Worm (Caenorhabditis elegans) whole organism, L1 larva: ENCODE data around the gene pycr-1.

Source experiments
- C16A3.4 ChIP-seq: fragments of 150-350 bp; optimal IDR thresholded peaks from 2 replicates; lab custom pipeline; 2014; ENCODE audit warnings: missing biosample characterization, missing genetic modification characterization
- F16B12.6 ChIP-seq: fragments of 150-350 bp; optimal IDR thresholded peaks from 2 replicates; lab custom pipeline; 2014; ENCODE audit warnings: missing biosample characterization, missing genetic modification characterization
- ama-1 ChIP-seq: fragments of 150-350 bp; optimal IDR thresholded peaks from 2 replicates; lab custom pipeline; 2014
- blmp-1 ChIP-seq: fragments of 150-350 bp; optimal IDR thresholded peaks from 2 replicates; lab custom pipeline; 2014; ENCODE audit warnings: missing biosample characterization, missing genetic modification characterization
- ceh-63 ChIP-seq: fragments of 200-800 bp; sonication (Bioruptor generic); optimal IDR thresholded peaks from 2 replicates; lab custom pipeline; 2018; ENCODE audit warnings: mild to moderate bottlenecking, missing genetic modification characterization, missing compliant biosample characterization
- ceh-90 ChIP-seq: sonication (generic microtip); optimal IDR thresholded peaks from 2 replicates; lab custom pipeline; 2016; ENCODE audit warnings: missing genetic modification characterization, missing compliant biosample characterization
- ces-1 ChIP-seq: fragments of 150-350 bp; optimal IDR thresholded peaks from 2 replicates; lab custom pipeline; 2014; ENCODE audit warnings: missing biosample characterization, missing genetic modification reagents, missing genetic modification characterization
- dsc-1 ChIP-seq: sonication (generic microtip); optimal IDR thresholded peaks from 2 replicates; lab custom pipeline; 2016; ENCODE audit warnings: mild to moderate bottlenecking, missing genetic modification characterization, missing compliant biosample characterization
- efl-1 ChIP-seq, 4 experiments: fragments of 150-350 bp; optimal IDR thresholded peaks in 3 of 4; peaks in 1 of 4; 1 replicate in 1 of 4; 2 replicates in 3 of 4; lab custom pipeline; 2014; ENCODE audit warnings: missing biosample characterization in 2 of 4, missing genetic modification characterization in 2 of 4, missing genetic modification reagents in 2 of 4
- efl-3 ChIP-seq: fragments of 200-800 bp; sonication (Bioruptor generic); optimal IDR thresholded peaks from 2 replicates; lab custom pipeline; 2018; ENCODE audit warnings: mild to moderate bottlenecking, missing genetic modification characterization, missing compliant biosample characterization
- egl-13 ChIP-seq: sonication (generic microtip); optimal IDR thresholded peaks from 2 replicates; lab custom pipeline; 2016; ENCODE audit warnings: missing genotype, missing genetic modification reagents, missing genetic modification characterization, missing compliant biosample characterization
- elt-2 ChIP-seq: sonication (generic microtip); optimal IDR thresholded peaks from 2 replicates; lab custom pipeline; 2016; ENCODE audit warnings: missing genetic modification characterization, mild to moderate bottlenecking, inconsistent platforms, missing compliant biosample characterization, missing genetic modification reagents
- ets-5 ChIP-seq: fragments of 200-800 bp; sonication (Bioruptor generic); IDR thresholded peaks from 2 replicates; pipeline ENCODE4 v1.3.6; 2022; ENCODE audit warnings: missing genetic modification characterization, missing compliant biosample characterization
- fkh-10 ChIP-seq: sonication (generic microtip); optimal IDR thresholded peaks from 2 replicates; lab custom pipeline; 2017; ENCODE audit warnings: missing biosample characterization, missing genetic modification reagents, missing genetic modification characterization
- fkh-4 ChIP-seq: sonication (generic microtip); optimal IDR thresholded peaks from 2 replicates; lab custom pipeline; 2016; ENCODE audit warnings: missing compliant biosample characterization, missing genetic modification characterization, borderline replicate concordance
- fos-1 ChIP-seq: fragments of 150-350 bp; optimal IDR thresholded peaks from 2 replicates; lab custom pipeline; 2014; ENCODE audit warnings: missing biosample characterization, missing genetic modification characterization
- grh-1 ChIP-seq: fragments of 200-800 bp; sonication (Bioruptor generic); IDR thresholded peaks from 2 replicates; pipeline ENCODE4 v1.3.6; 2022; ENCODE audit warnings: missing genetic modification reagents, missing genetic modification characterization, missing compliant biosample characterization
- hlh-17 ChIP-seq: fragments of 200-800 bp; sonication (Bioruptor generic); optimal IDR thresholded peaks from 2 replicates; lab custom pipeline; 2018; ENCODE audit warnings: missing genetic modification characterization, mild to moderate bottlenecking, missing compliant biosample characterization, moderate library complexity, borderline replicate concordance
- hpl-2 ChIP-seq: fragments of 150-350 bp; optimal IDR thresholded peaks from 2 replicates; lab custom pipeline; 2014; ENCODE audit warnings: missing biosample characterization, missing genetic modification reagents, missing genetic modification characterization
- irx-1 ChIP-seq: sonication (generic microtip); optimal IDR thresholded peaks from 2 replicates; lab custom pipeline; 2016; ENCODE audit warnings: missing genetic modification characterization, missing compliant biosample characterization
- jun-1 ChIP-seq: fragments of 150-350 bp; optimal IDR thresholded peaks from 2 replicates; lab custom pipeline; 2014; ENCODE audit warnings: missing biosample characterization, missing genetic modification reagents, missing genetic modification characterization
- lin-14 ChIP-seq: fragments of 200-800 bp; sonication (Bioruptor generic); optimal IDR thresholded peaks from 2 replicates; lab custom pipeline; 2018; ENCODE audit warnings: mild to moderate bottlenecking, missing genetic modification characterization, moderate library complexity, missing compliant biosample characterization
- lin-15B ChIP-seq: fragments of 150-350 bp; sonication (generic microtip); optimal IDR thresholded peaks from 3 replicates; lab custom pipeline; 2014; ENCODE audit warnings: missing biosample characterization, missing genetic modification characterization
- lin-39 ChIP-seq: fragments of 150-350 bp; optimal IDR thresholded peaks from 2 replicates; lab custom pipeline; 2014; ENCODE audit warnings: missing biosample characterization, missing genetic modification reagents, missing genetic modification characterization
- lir-3 ChIP-seq: sonication (generic microtip); optimal IDR thresholded peaks from 2 replicates; lab custom pipeline; 2016; ENCODE audit warnings: mild to moderate bottlenecking, missing genetic modification characterization, moderate library complexity, missing compliant biosample characterization; ENCODE audit not compliant: poor library complexity
- lsy-2 ChIP-seq, 2 experiments: fragments of 150-350 bp; optimal IDR thresholded peaks; 2 replicates each; lab custom pipeline; 2014; ENCODE audit warnings: missing biosample characterization in 2 of 2, missing genetic modification characterization in 2 of 2
- mdl-1 ChIP-seq, 2 experiments: fragments of 150-350 bp; optimal IDR thresholded peaks; 2 replicates each; lab custom pipeline; 2014 to 2017; ENCODE audit warnings: missing biosample characterization in 2 of 2, missing genetic modification characterization in 2 of 2, inconsistent platforms in 1 of 2
- nhr-12 ChIP-seq: sonication (generic microtip); optimal IDR thresholded peaks from 2 replicates; lab custom pipeline; 2017; ENCODE audit warnings: missing biosample characterization, missing genetic modification characterization
- nhr-20 ChIP-seq: sonication (generic microtip); optimal IDR thresholded peaks from 2 replicates; lab custom pipeline; 2016; ENCODE audit warnings: mild to moderate bottlenecking, missing genetic modification characterization, missing compliant biosample characterization
- nhr-28 ChIP-seq: fragments of 150-350 bp; optimal IDR thresholded peaks from 2 replicates; lab custom pipeline; 2014; ENCODE audit warnings: missing biosample characterization, missing genetic modification characterization
- nhr-47 ChIP-seq: sonication (generic microtip); optimal IDR thresholded peaks from 2 replicates; lab custom pipeline; 2016; ENCODE audit warnings: mild to moderate bottlenecking, missing genetic modification characterization, moderate library complexity, missing compliant biosample characterization
- nhr-71 ChIP-seq: sonication (generic microtip); optimal IDR thresholded peaks from 2 replicates; lab custom pipeline; 2016; ENCODE audit warnings: mild to moderate bottlenecking, missing genetic modification characterization, moderate library complexity, missing compliant biosample characterization
- nhr-77 ChIP-seq: fragments of 150-350 bp; optimal IDR thresholded peaks from 2 replicates; lab custom pipeline; 2014; ENCODE audit warnings: missing biosample characterization, missing genetic modification characterization
- nhr-84 ChIP-seq: sonication (generic microtip); optimal IDR thresholded peaks from 2 replicates; lab custom pipeline; 2017; ENCODE audit warnings: missing biosample characterization, missing genetic modification characterization
- nhr-85 ChIP-seq: sonication (generic microtip); peaks from one replicate; lab custom pipeline; 2016; ENCODE audit warnings: missing genetic modification characterization, inconsistent platforms, missing compliant biosample characterization
- nhr-90 ChIP-seq: sonication (generic microtip); optimal IDR thresholded peaks from 2 replicates; lab custom pipeline; 2016; ENCODE audit warnings: mild to moderate bottlenecking, missing genetic modification characterization, missing compliant biosample characterization; ENCODE audit not compliant: poor library complexity
- pag-3 ChIP-seq: sonication (generic microtip); optimal IDR thresholded peaks from 2 replicates; lab custom pipeline; 2017; ENCODE audit warnings: missing genetic modification characterization, mild to moderate bottlenecking, missing compliant biosample characterization, antibody characterized with exemption, borderline replicate concordance; ENCODE audit not compliant: insufficient read depth
- pax-3 ChIP-seq: fragments of 200-800 bp; sonication (Bioruptor generic); optimal IDR thresholded peaks from 2 replicates; lab custom pipeline; 2018; ENCODE audit warnings: mild to moderate bottlenecking, missing genetic modification characterization, moderate library complexity, missing compliant biosample characterization
- rnt-1 ChIP-seq: sonication (generic microtip); optimal IDR thresholded peaks from 2 replicates; lab custom pipeline; 2016; ENCODE audit warnings: mild to moderate bottlenecking, missing genetic modification characterization, moderate library complexity, missing compliant biosample characterization
- snpc-4 ChIP-seq: fragments of 150-350 bp; optimal IDR thresholded peaks from 2 replicates; lab custom pipeline; 2014; ENCODE audit warnings: missing biosample characterization, missing genetic modification characterization
- snu-23 ChIP-seq: sonication (generic microtip); optimal IDR thresholded peaks from 2 replicates; lab custom pipeline; 2016; ENCODE audit warnings: missing genetic modification characterization, missing compliant biosample characterization
- sox-4 ChIP-seq: sonication (generic microtip); optimal IDR thresholded peaks from 2 replicates; lab custom pipeline; 2016; ENCODE audit warnings: missing genetic modification characterization, missing compliant biosample characterization
- sptf-1 ChIP-seq: fragments of 150-350 bp; optimal IDR thresholded peaks from 2 replicates; lab custom pipeline; 2014; ENCODE audit warnings: missing biosample characterization, missing genetic modification characterization
- swsn-7 ChIP-seq: sonication (generic microtip); optimal IDR thresholded peaks from 2 replicates; lab custom pipeline; 2016; ENCODE audit warnings: missing genetic modification characterization, missing compliant biosample characterization
- tlp-1 ChIP-seq: fragments of 150-350 bp; optimal IDR thresholded peaks from 2 replicates; lab custom pipeline; 2014; ENCODE audit warnings: missing biosample characterization, missing genetic modification characterization
- unc-30 ChIP-seq: sonication (generic microtip); optimal IDR thresholded peaks from 2 replicates; lab custom pipeline; 2017; ENCODE audit warnings: missing biosample characterization, missing genetic modification characterization
- unc-62 ChIP-seq: fragments of 150-350 bp; optimal IDR thresholded peaks from 2 replicates; lab custom pipeline; 2014; ENCODE audit warnings: missing biosample characterization, missing genetic modification reagents, missing genetic modification characterization
- unc-86 ChIP-seq: sonication (generic microtip); optimal IDR thresholded peaks from 2 replicates; lab custom pipeline; 2016; ENCODE audit warnings: missing genetic modification characterization, missing compliant biosample characterization
- xbp-1 ChIP-seq: sonication (generic microtip); optimal IDR thresholded peaks from 2 replicates; lab custom pipeline; 2016; ENCODE audit warnings: missing genetic modification characterization, missing compliant biosample characterization
- zip-4 ChIP-seq: fragments of 200-800 bp; sonication (Bioruptor generic); optimal IDR thresholded peaks from 2 replicates; lab custom pipeline; 2018; ENCODE audit warnings: mild to moderate bottlenecking, missing genetic modification characterization, moderate library complexity, missing compliant biosample characterization
- ztf-11 ChIP-seq, 2 experiments: sonication (generic microtip); optimal IDR thresholded peaks; 2 replicates each; lab custom pipeline; 2016 to 2017; ENCODE audit warnings: missing genetic modification characterization in 2 of 2, missing biosample characterization in 1 of 2, missing compliant biosample characterization in 1 of 2

The pycr-1 gene

DNA sequence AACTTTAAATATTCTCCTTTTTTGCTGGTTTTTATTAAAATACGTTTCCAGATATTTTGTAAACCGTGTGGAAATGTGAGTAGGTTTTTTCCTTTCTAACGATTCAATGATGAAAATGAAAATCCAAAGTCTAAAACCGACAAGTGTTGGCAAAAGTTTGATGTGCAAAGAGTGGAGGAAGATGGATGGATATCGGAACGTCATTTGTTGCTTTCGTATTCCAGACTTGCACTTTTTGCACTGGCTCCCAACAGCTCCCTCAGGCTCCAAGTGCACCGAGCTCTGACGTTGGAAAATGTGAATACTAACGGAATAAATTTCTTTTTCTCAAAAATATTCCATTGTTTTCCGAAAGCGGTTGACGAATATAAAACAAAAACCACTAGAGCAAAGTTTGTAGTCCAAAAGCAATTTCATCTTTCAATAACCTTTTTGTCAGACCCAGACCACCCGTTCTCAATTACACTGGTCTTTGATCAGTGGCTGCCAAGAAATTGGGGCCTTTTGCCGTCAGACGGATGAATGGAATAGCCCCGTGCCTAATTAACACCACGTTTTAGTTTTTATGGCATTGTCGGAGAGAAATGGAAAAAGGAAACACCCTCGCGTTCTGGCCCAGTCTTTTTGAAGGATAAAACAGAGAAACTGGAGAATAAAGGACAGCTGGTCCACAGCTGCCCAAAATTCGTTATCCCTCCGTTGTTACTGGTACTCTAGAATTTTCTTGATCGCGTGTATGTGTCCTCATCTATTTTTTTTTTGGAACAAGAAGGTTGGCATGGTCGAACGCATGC, 36.2 kb downstream of the pycr-1 start:
- no peak for TF ChIP-seq ceh-63 (GFP tag; lab: Kevin White, UChicago)
- no peak for TF ChIP-seq snu-23 (GFP tag; lab: Kevin White, UChicago)
- no peak for TF ChIP-seq lin-15B (tag; lab: Kevin White, UChicago)
- no peak for TF ChIP-seq egl-13 (tag; lab: Kevin White, UChicago)
- no peak for TF ChIP-seq pag-3 (tag; lab: Kevin White, UChicago)
- peak; percentile 29 for TF ChIP-seq blmp-1
- TF ChIP-seq lin-14 (GFP tag; lab: Kevin White, UChicago) = peak; percentile 58
- TF ChIP-seq efl-1 (optimal IDR thresholded peaks at IDR 0.05; lab: Kevin White, UChicago) = no peak
- TF ChIP-seq efl-1 (GFP tag; optimal IDR thresholded peaks at IDR 0.05 in 1 of 2; lab: Kevin White, UChicago) = peak in 1 of 2 experiments; percentile 50
- no peak for TF ChIP-seq ceh-90
- TF ChIP-seq rnt-1 (tag; lab: Kevin White, UChicago) = peak; percentile 24
- TF ChIP-seq unc-86 (tag; lab: Kevin White, UChicago) = peak; percentile 12
- no peak for TF ChIP-seq snpc-4 (tag; lab: Kevin White, UChicago)
- TF ChIP-seq C16A3.4 (tag; lab: Kevin White, UChicago) = no peak
- TF ChIP-seq nhr-28 (tag; lab: Kevin White, UChicago) = no peak
- no peak for TF ChIP-seq nhr-77 (tag; lab: Kevin White, UChicago)
- TF ChIP-seq xbp-1 (tag; lab: Kevin White, UChicago) = no peak
- no peak for TF ChIP-seq lir-3 (tag; lab: Kevin White, UChicago)
- TF ChIP-seq unc-62 = no peak
- no peak for TF ChIP-seq grh-1 (GFP tag; lab: Robert Waterston, UW)
- TF ChIP-seq tlp-1 = no peak
- TF ChIP-seq mdl-1 (tag; optimal IDR thresholded peaks at IDR 0.05; lab: Kevin White, UChicago) = no peak
- TF ChIP-seq nhr-71 = peak; percentile 14
- TF ChIP-seq unc-30 (tag; lab: Kevin White, UChicago) = no peak
- TF ChIP-seq sptf-1 (tag; lab: Kevin White, UChicago) = no peak
- TF ChIP-seq pax-3 (tag; lab: Kevin White, UChicago) = no peak
- TF ChIP-seq efl-3 = no peak
- no peak for TF ChIP-seq ces-1 (GFP tag; lab: Kevin White, UChicago)
- TF ChIP-seq ets-5 = no peak
- TF ChIP-seq hlh-17 (GFP tag; lab: Kevin White, UChicago) = no peak
- TF ChIP-seq fkh-4 (tag; lab: Kevin White, UChicago) = peak; percentile 76
- no peak for TF ChIP-seq swsn-7 (tag; lab: Kevin White, UChicago)
- no peak for TF ChIP-seq nhr-47 (tag; lab: Kevin White, UChicago)
- TF ChIP-seq nhr-85 (tag; lab: Kevin White, UChicago) = no peak
- TF ChIP-seq nhr-84 = no peak
- no peak for TF ChIP-seq lin-39 (tag; lab: Kevin White, UChicago)
- TF ChIP-seq nhr-90 = no peak
- no peak for TF ChIP-seq irx-1 (tag; lab: Kevin White, UChicago)
- TF ChIP-seq fkh-10 (GFP tag; lab: Kevin White, UChicago) = no peak
- TF ChIP-seq nhr-12 (tag; lab: Kevin White, UChicago) = no peak
- no peak for TF ChIP-seq nhr-20 (tag; lab: Kevin White, UChicago)
- no peak for TF ChIP-seq F16B12.6 (tag; lab: Kevin White, UChicago)
- no peak for TF ChIP-seq sox-4 (tag; lab: Kevin White, UChicago)
- no peak for TF ChIP-seq zip-4 (GFP tag; lab: Kevin White, UChicago)
- TF ChIP-seq jun-1 (tag; lab: Kevin White, UChicago) = no peak
- no peak for TF ChIP-seq hpl-2 (GFP tag; lab: Kevin White, UChicago)
- no peak for TF ChIP-seq elt-2 (tag; lab: Kevin White, UChicago)
- TF ChIP-seq ztf-11 (tag; optimal IDR thresholded peaks at IDR 0.05; lab: Kevin White, UChicago) = peak in 1 of 2 experiments; percentile 65
- TF ChIP-seq dsc-1 = peak; percentile 96
- TF ChIP-seq ama-1 (lab: Kevin White, UChicago) = no peak
- TF ChIP-seq lsy-2 (tag; optimal IDR thresholded peaks at IDR 0.05; lab: Kevin White, UChicago) = peak in 1 of 2 experiments; percentile 2
- no peak for TF ChIP-seq fos-1 (tag; lab: Kevin White, UChicago)
